Worm (Caenorhabditis elegans): ENCODE measurements around the gene clec-50.

The clec-50 gene

DNA sequence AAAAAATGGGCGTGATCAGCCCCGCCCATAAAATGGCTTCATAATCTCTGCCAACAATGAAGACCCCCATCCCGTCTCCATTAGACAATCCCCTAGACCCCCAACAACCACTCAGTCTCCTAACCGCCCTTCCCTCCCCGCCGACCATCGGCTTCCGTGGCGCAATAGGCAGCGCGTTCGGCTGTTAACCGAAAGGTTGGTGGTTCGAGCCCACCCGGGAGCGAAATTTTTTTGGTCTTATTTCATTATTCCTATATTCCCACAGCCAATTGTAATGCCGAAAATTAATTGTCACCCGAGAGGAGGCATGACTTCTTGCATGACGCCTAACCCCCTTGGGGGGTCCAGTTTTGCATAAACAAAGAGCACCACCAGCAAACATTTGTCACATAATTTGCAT is 32.3 kb downstream of the clec-50 start (continued):
- TF ChIP-seq Y67H2A.10 (GFP tag; conservative IDR thresholded peaks at IDR 0.05) (no peak), ztf-18 (tag; optimal IDR thresholded peaks at IDR 0.05) (peak; percentile 32), ztf-26 (tag; optimal IDR thresholded peaks at IDR 0.05) (no peak), hlh-12 (tag; optimal IDR thresholded peaks at IDR 0.05) (no peak), hsf-1 (GFP tag; IDR thresholded peaks at IDR 0.05) (no peak), ama-1 (optimal IDR thresholded peaks at IDR 0.05) (no peak), ama-1 (GFP tag; optimal IDR thresholded peaks at IDR 0.05) (no peak), chd-7 (tag; optimal IDR thresholded peaks at IDR 0.05) (no peak), F22D6.2 (tag; optimal IDR thresholded peaks at IDR 0.05) (no peak), ztf-25 (GFP tag; IDR thresholded peaks at IDR 0.05) (0 out of 2 replicates have a peak, but pooled peaks have one; percentile 53), C06A6.2 (GFP tag; conservative IDR thresholded peaks at IDR 0.05) (no peak), tbp1 (GFP tag; optimal IDR thresholded peaks at IDR 0.05) (peak; percentile 95), him-1 (tag; optimal IDR thresholded peaks at IDR 0.05) (peak; percentile 4), Y53F4B.3 (GFP tag; IDR thresholded peaks at IDR 0.05) (no peak), zfh-2 (GFP tag; conservative IDR thresholded peaks at IDR 0.05) (peak; percentile 56), attf-3 (GFP tag; conservative IDR thresholded peaks at IDR 0.05) (no peak; the same call in 1 of the 2 replicates), lsl-1 (GFP tag; optimal IDR thresholded peaks at IDR 0.05) (peak; percentile 3), hmg-20 (GFP tag; IDR thresholded peaks at IDR 0.05) (0 out of 2 replicates have a peak, but pooled peaks have one; percentile 43), madf-10 (tag; optimal IDR thresholded peaks at IDR 0.05) (peak; percentile 14), Y95B8A.8 (GFP tag; IDR thresholded peaks at IDR 0.05) (0 out of 2 replicates have a peak, but pooled peaks have one; percentile 25), snpc-3.4 (tag; optimal IDR thresholded peaks at IDR 0.05) (no peak), ceh-91 (GFP tag; IDR thresholded peaks at IDR 0.05) (no peak), akir-1 (GFP tag; optimal IDR thresholded peaks at IDR 0.05) (no peak), ekl-4 (GFP tag; IDR thresholded peaks at IDR 0.05) (no peak), rpc-1 (optimal IDR thresholded peaks at IDR 0.05) (peak; percentile 53), rpc-1 (tag; optimal IDR thresholded peaks at IDR 0.05) (peak; percentile 71), B0261.1 (tag; optimal IDR thresholded peaks at IDR 0.05) (peak; percentile 86), F49E8.2 (tag; optimal IDR thresholded peaks at IDR 0.05; ENCODE audit: insufficient read depth) (no peak), ceh-58 (GFP tag; IDR thresholded peaks at IDR 0.05) (no peak), ceh-27 (GFP tag; optimal IDR thresholded peaks at IDR 0.05) (peak; percentile 32), F23B12.7 (tag; optimal IDR thresholded peaks at IDR 0.05; ENCODE audit: insufficient read depth) (peak; percentile 8), K11D2.4 (GFP tag; IDR thresholded peaks at IDR 0.05) (no peak), nhr-120 (GFP tag; IDR thresholded peaks at IDR 0.05) (no peak), hmg-1.2 (GFP tag; IDR thresholded peaks at IDR 0.05) (peak; percentile 69), bed-1 (GFP tag; IDR thresholded peaks at IDR 0.05) (no peak), nhr-80 (tag; optimal IDR thresholded peaks at IDR 0.05) (no peak), egl-18 (GFP tag; IDR thresholded peaks at IDR 0.05) (no peak), mes-4 (tag; optimal IDR thresholded peaks at IDR 0.05) (no peak), lin-35 (GFP tag; optimal IDR thresholded peaks at IDR 0.05) (no peak), madf-6 (GFP tag; IDR thresholded peaks at IDR 0.05) (no peak), attf-5 (GFP tag; optimal IDR thresholded peaks at IDR 0.05) (no peak), dpff-1 (tag; optimal IDR thresholded peaks at IDR 0.05) (no peak), hlh-26 (GFP tag; conservative IDR thresholded peaks at IDR 0.05) (no peak), rec-8 (tag; optimal IDR thresholded peaks at IDR 0.05) (peak; percentile 5 to 14), zim-3 (tag; optimal IDR thresholded peaks at IDR 0.05) (peak; percentile 41), ets-4 (GFP tag; optimal IDR thresholded peaks at IDR 0.05) (no peak), Y53G8AR.9 (GFP tag; conservative IDR thresholded peaks at IDR 0.05) (no peak), snpc-4 (GFP tag; optimal IDR thresholded peaks at IDR 0.05) (peak; percentile 27), snpc-4 (tag; optimal IDR thresholded peaks at IDR 0.05) (peak in 1 of 4 experiments; percentile 36), unc-130 (GFP tag; optimal IDR thresholded peaks at IDR 0.05) (no peak)

Data from whole organism, young adult.